Worm (Caenorhabditis elegans) whole organism, young adult: ENCODE measurements around the gene T24H7.2.

Experiments used
- B0019.2 ChIP-seq: fragments of 200-800 bp; sonication (Bioruptor generic); conservative IDR thresholded peaks from 2 replicates; pipeline ENCODE4 v1.3.6; 2022; ENCODE audit warnings: missing genetic modification reagents, missing genetic modification characterization, missing compliant biosample characterization
- B0261.1 ChIP-seq: sonication (generic microtip); optimal IDR thresholded peaks from 2 replicates; lab custom pipeline; 2016; ENCODE audit warnings: mild to moderate bottlenecking, missing genetic modification characterization, moderate library complexity, missing compliant biosample characterization
- D2030.7 ChIP-seq: fragments of 200-800 bp; sonication (Bioruptor generic); IDR thresholded peaks from 2 replicates; pipeline ENCODE4 v1.3.6; 2022; ENCODE audit warnings: missing genetic modification reagents, missing genetic modification characterization, missing compliant biosample characterization
- F22D6.2 ChIP-seq: sonication (generic microtip); optimal IDR thresholded peaks from 2 replicates; lab custom pipeline; 2016; ENCODE audit warnings: mild to moderate bottlenecking, missing genetic modification characterization, missing compliant biosample characterization
- F49E8.2 ChIP-seq: sonication (generic microtip); optimal IDR thresholded peaks from 3 replicates; lab custom pipeline; 2017; ENCODE audit warnings: missing genetic modification characterization, mild to moderate bottlenecking, missing compliant biosample characterization, antibody characterized with exemption, moderate library complexity; ENCODE audit not compliant: insufficient read depth
- K12H6.12 ChIP-seq: fragments of 200-800 bp; sonication (Bioruptor generic); optimal IDR thresholded peaks from 2 replicates; lab custom pipeline; 2018; ENCODE audit warnings: mild to moderate bottlenecking, missing genetic modification characterization, missing compliant biosample characterization
- Y79H2A.3 ChIP-seq: fragments of 200-800 bp; sonication (Bioruptor generic); conservative IDR thresholded peaks from 2 replicates; pipeline ENCODE4 v1.3.6; 2022; ENCODE audit warnings: missing genetic modification reagents, missing genetic modification characterization, missing compliant biosample characterization
- Y95B8A.8 ChIP-seq: fragments of 200-800 bp; sonication (Bioruptor generic); IDR thresholded peaks from 2 replicates; pipeline ENCODE4 v1.3.6; 2022; ENCODE audit warnings: missing genetic modification reagents, missing genetic modification characterization, missing compliant biosample characterization
- ZK185.1 ChIP-seq: sonication (generic microtip); optimal IDR thresholded peaks from 2 replicates; lab custom pipeline; 2016; ENCODE audit warnings: mild to moderate bottlenecking, missing genetic modification characterization, missing compliant biosample characterization; ENCODE audit not compliant: poor library complexity, severe bottlenecking
- ama-1 ChIP-seq, 3 experiments: fragments of 150-350 bp in 1 of 3; sonication (generic microtip) in 2 of 3; optimal IDR thresholded peaks; 2 replicates each; lab custom pipeline; 2014 to 2018; ENCODE audit warnings: missing biosample characterization in 2 of 3, missing genetic modification characterization in 2 of 3, missing genetic modification reagents in 2 of 3
- aptf-3 ChIP-seq: fragments of 200-800 bp; sonication (Bioruptor generic); IDR thresholded peaks from 2 replicates; pipeline ENCODE4 v1.3.6; 2022; ENCODE audit warnings: missing genetic modification characterization, missing compliant biosample characterization
- athp-1 ChIP-seq: sonication (generic microtip); optimal IDR thresholded peaks from 2 replicates; lab custom pipeline; 2017; ENCODE audit warnings: mild to moderate bottlenecking, missing genetic modification characterization, missing compliant biosample characterization
- attf-3 ChIP-seq: fragments of 200-800 bp; sonication (Bioruptor generic); conservative IDR thresholded peaks from 2 replicates; pipeline ENCODE4 v1.3.6; 2022; ENCODE audit warnings: missing genetic modification reagents, missing genetic modification characterization, missing compliant biosample characterization
- attf-5 ChIP-seq: fragments of 200-800 bp; sonication (Bioruptor generic); optimal IDR thresholded peaks from 2 replicates; lab custom pipeline; 2018; ENCODE audit warnings: mild to moderate bottlenecking, missing genetic modification characterization, missing compliant biosample characterization
- cebp-1 ChIP-seq, 2 experiments: fragments of 200-800 bp in 1 of 2; sonication (Bioruptor generic) in 1 of 2; sonication (generic microtip) in 1 of 2; IDR thresholded peaks in 1 of 2; optimal IDR thresholded peaks in 1 of 2; 2 replicates each; pipeline versions ENCODE4 v1.3.6 to Lab custom; 2017 to 2022; ENCODE audit warnings: missing compliant biosample characterization in 2 of 2, missing genetic modification characterization in 2 of 2, mild to moderate bottlenecking in 1 of 2, missing genetic modification reagents in 1 of 2, moderate library complexity in 1 of 2
- ceh-27 ChIP-seq: fragments of 200-800 bp; sonication (Bioruptor generic); optimal IDR thresholded peaks from 2 replicates; lab custom pipeline; 2018; ENCODE audit warnings: mild to moderate bottlenecking, missing genetic modification characterization, moderate library complexity, missing compliant biosample characterization
- ceh-79 ChIP-seq: sonication (generic microtip); optimal IDR thresholded peaks from 2 replicates; lab custom pipeline; 2017; ENCODE audit warnings: mild to moderate bottlenecking, missing genetic modification characterization, missing compliant biosample characterization
- egl-44 ChIP-seq: fragments of 200-800 bp; sonication (Bioruptor generic); IDR thresholded peaks from 2 replicates; pipeline ENCODE4 v1.3.6; 2022; ENCODE audit warnings: missing genetic modification reagents, missing genetic modification characterization, missing compliant biosample characterization
- egrh-3 ChIP-seq: fragments of 200-800 bp; sonication (Bioruptor generic); IDR thresholded peaks from 2 replicates; pipeline ENCODE4 v1.3.6; 2022; ENCODE audit warnings: missing genetic modification reagents, missing genetic modification characterization, missing compliant biosample characterization
- fkh-3 ChIP-seq: sonication (generic microtip); optimal IDR thresholded peaks from 2 replicates; lab custom pipeline; 2016; ENCODE audit warnings: mild to moderate bottlenecking, missing genetic modification characterization, missing compliant biosample characterization
- hlh-12 ChIP-seq: sonication (generic microtip); optimal IDR thresholded peaks from 2 replicates; lab custom pipeline; 2016; ENCODE audit warnings: missing genetic modification characterization, missing compliant biosample characterization
- hlh-26 ChIP-seq: fragments of 200-800 bp; sonication (Bioruptor generic); conservative IDR thresholded peaks from 2 replicates; pipeline ENCODE4 v1.3.6; 2022; ENCODE audit warnings: missing genetic modification reagents, missing genetic modification characterization, missing compliant biosample characterization
- hmg-20 ChIP-seq: fragments of 200-800 bp; sonication (Bioruptor generic); IDR thresholded peaks from 2 replicates; pipeline ENCODE4 v1.3.6; 2022; ENCODE audit warnings: missing genetic modification reagents, missing genetic modification characterization, missing compliant biosample characterization
- lin-26 ChIP-seq: fragments of 200-800 bp; sonication (Bioruptor generic); IDR thresholded peaks from 2 replicates; pipeline ENCODE4 v1.3.6; 2022; ENCODE audit warnings: missing genetic modification reagents, missing genetic modification characterization, missing compliant biosample characterization
- lin-40 ChIP-seq: sonication (generic microtip); optimal IDR thresholded peaks from 2 replicates; lab custom pipeline; 2016; ENCODE audit warnings: missing genetic modification characterization, mild to moderate bottlenecking, missing compliant biosample characterization, missing genotype, missing genetic modification reagents
- lin-54 ChIP-seq: fragments of 200-800 bp; sonication (Bioruptor generic); optimal IDR thresholded peaks from 2 replicates; lab custom pipeline; 2018; ENCODE audit warnings: mild to moderate bottlenecking, missing genetic modification characterization, missing compliant biosample characterization
- lir-1 ChIP-seq: fragments of 200-800 bp; sonication (Bioruptor generic); conservative IDR thresholded peaks from 2 replicates; pipeline ENCODE4 v1.3.6; 2022; ENCODE audit warnings: missing genetic modification reagents, missing genetic modification characterization, missing compliant biosample characterization
- lsy-27 ChIP-seq: sonication (generic microtip); optimal IDR thresholded peaks from 2 replicates; lab custom pipeline; 2017; ENCODE audit warnings: missing genetic modification characterization, mild to moderate bottlenecking, missing compliant biosample characterization, antibody characterized with exemption, missing genotype, borderline replicate concordance; ENCODE audit not compliant: insufficient read depth
- madf-10 ChIP-seq: sonication (generic microtip); optimal IDR thresholded peaks from 2 replicates; lab custom pipeline; 2016; ENCODE audit warnings: mild to moderate bottlenecking, missing genetic modification characterization, missing compliant biosample characterization
- mcd-1 ChIP-seq: fragments of 200-800 bp; sonication (Bioruptor generic); IDR thresholded peaks from 2 replicates; pipeline ENCODE4 v1.3.6; 2022; ENCODE audit warnings: missing genetic modification reagents, missing genetic modification characterization, missing compliant biosample characterization
- mel-28 ChIP-seq: sonication (generic microtip); optimal IDR thresholded peaks from 2 replicates; lab custom pipeline; 2016; ENCODE audit warnings: borderline replicate concordance, mild to moderate bottlenecking, missing genetic modification characterization, missing compliant biosample characterization
- nfya-1 ChIP-seq: sonication (generic microtip); optimal IDR thresholded peaks from 2 replicates; lab custom pipeline; 2017; ENCODE audit warnings: antibody characterized with exemption, missing compliant biosample characterization, missing genetic modification characterization, borderline replicate concordance; ENCODE audit not compliant: insufficient read depth
- nfyb-1 ChIP-seq: fragments of 200-800 bp; sonication (Bioruptor generic); IDR thresholded peaks from 2 replicates; pipeline ENCODE4 v1.3.6; 2022; ENCODE audit warnings: missing genetic modification reagents, missing genetic modification characterization, missing compliant biosample characterization
- nhr-90 ChIP-seq: sonication (generic microtip); optimal IDR thresholded peaks from 2 replicates; lab custom pipeline; 2016; ENCODE audit warnings: missing genotype, mild to moderate bottlenecking, missing genetic modification characterization, missing compliant biosample characterization
- pha-4 ChIP-seq: fragments of 150-350 bp; sonication (generic microtip); optimal IDR thresholded peaks from 2 replicates; lab custom pipeline; 2014; ENCODE audit warnings: missing biosample characterization, missing genetic modification reagents, missing genetic modification characterization
- rec-8 ChIP-seq, 2 experiments: sonication (generic microtip); optimal IDR thresholded peaks; 2 replicates each; lab custom pipeline; 2016; ENCODE audit warnings: mild to moderate bottlenecking in 2 of 2, missing genetic modification characterization in 2 of 2, missing genetic modification reagents in 2 of 2, missing genotype in 2 of 2, missing biosample characterization in 1 of 2, missing compliant biosample characterization in 1 of 2, moderate library complexity in 1 of 2
- rpc-1 ChIP-seq, 2 experiments: fragments of 150-350 bp in 1 of 2; sonication (generic microtip) in 1 of 2; optimal IDR thresholded peaks; 2 replicates each; lab custom pipeline; 2014 to 2018; ENCODE audit warnings: missing biosample characterization in 1 of 2, missing genetic modification characterization in 1 of 2, missing genetic modification reagents in 1 of 2, missing genotype in 1 of 2
- snpc-4 ChIP-seq, 5 experiments: fragments of 150-350 bp in 1 of 5; sonication (generic microtip) in 4 of 5; optimal IDR thresholded peaks; 2 replicates each; lab custom pipeline; 2014 to 2018; ENCODE audit warnings: missing genetic modification characterization in 5 of 5, missing biosample characterization in 3 of 5, antibody characterized with exemption in 2 of 5, mild to moderate bottlenecking in 2 of 5, missing compliant biosample characterization in 2 of 5, missing genotype in 2 of 5, moderate library complexity in 2 of 5, missing genetic modification reagents in 1 of 5
- somi-1 ChIP-seq: fragments of 200-800 bp; sonication (Bioruptor generic); optimal IDR thresholded peaks from 2 replicates; lab custom pipeline; 2018; ENCODE audit warnings: mild to moderate bottlenecking, missing genetic modification characterization, missing compliant biosample characterization
- sptf-2 ChIP-seq: fragments of 200-800 bp; sonication (Bioruptor generic); optimal IDR thresholded peaks from 2 replicates; lab custom pipeline; 2018; ENCODE audit warnings: mild to moderate bottlenecking, missing genetic modification characterization, missing compliant biosample characterization
- tbx-9 ChIP-seq: sonication (generic microtip); optimal IDR thresholded peaks from 2 replicates; lab custom pipeline; 2016; ENCODE audit warnings: borderline replicate concordance, missing genetic modification characterization, inconsistent platforms, missing compliant biosample characterization
- zfh-2 ChIP-seq: fragments of 200-800 bp; sonication (Bioruptor generic); conservative IDR thresholded peaks from 2 replicates; pipeline ENCODE4 v1.3.6; 2022; ENCODE audit warnings: missing genetic modification reagents, missing genetic modification characterization, missing compliant biosample characterization
- zim-3 ChIP-seq: sonication (generic microtip); optimal IDR thresholded peaks from 2 replicates; lab custom pipeline; 2017; ENCODE audit warnings: mild to moderate bottlenecking, missing genetic modification characterization, moderate library complexity, missing compliant biosample characterization
- ztf-22 ChIP-seq: fragments of 200-800 bp; sonication (Bioruptor generic); optimal IDR thresholded peaks from 2 replicates; lab custom pipeline; 2018; ENCODE audit warnings: mild to moderate bottlenecking, missing genetic modification characterization, moderate library complexity, missing compliant biosample characterization
- ztf-28 ChIP-seq: fragments of 200-800 bp; sonication (Bioruptor generic); IDR thresholded peaks from 2 replicates; pipeline ENCODE4 v1.3.6; 2022; ENCODE audit warnings: missing genetic modification reagents, missing genetic modification characterization, missing compliant biosample characterization

Gene T24H7.2

DNA sequence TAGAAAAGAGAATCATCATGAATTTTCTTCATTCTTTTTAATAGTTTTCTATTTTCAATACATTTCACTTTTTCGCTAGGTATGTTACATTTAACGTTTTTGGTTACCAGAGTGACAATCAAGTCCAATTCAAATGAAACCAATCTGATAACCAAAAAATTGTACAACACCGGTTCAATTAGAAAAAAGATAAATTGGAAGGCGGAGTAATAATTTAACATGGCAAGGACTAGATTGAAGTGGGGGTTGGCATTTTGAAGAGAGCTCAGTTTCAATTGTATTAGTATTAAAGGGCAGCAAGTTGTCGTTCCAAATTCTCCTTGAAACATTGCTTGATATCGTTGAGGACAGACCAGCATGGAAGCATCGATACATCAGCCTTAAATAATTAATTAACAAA is 5.6 kb downstream of the T24H7.2 start (continued):
- TF ChIP-seq F49E8.2 (tag; lab: Kevin White, UChicago) (peak; percentile 31), ztf-28 (GFP tag; lab: Robert Waterston, UW) (no peak), hmg-20 (GFP tag; lab: Robert Waterston, UW) (no peak), tbx-9 (tag; lab: Kevin White, UChicago) (no peak), lir-1 (no peak), egl-44 (no peak), B0261.1 (tag; lab: Kevin White, UChicago) (no peak), mel-28 (no peak), Y95B8A.8 (GFP tag; lab: Robert Waterston, UW) (0 out of 2 replicates have a peak, but pooled peaks have one; percentile 51), hlh-26 (GFP tag; lab: Robert Waterston, UW) (no peak), snpc-4 (GFP tag; optimal IDR thresholded peaks at IDR 0.05; lab: Kevin White, UChicago) (no peak), snpc-4 (tag; optimal IDR thresholded peaks at IDR 0.05; lab: Kevin White, UChicago) (peak in 1 of 4 experiments; percentile 36), rec-8 (tag; optimal IDR thresholded peaks at IDR 0.05; lab: Kevin White, UChicago) (no peak), attf-5 (GFP tag; lab: Kevin White, UChicago) (no peak), attf-3 (GFP tag; lab: Robert Waterston, UW) (no peak), zfh-2 (no peak), egrh-3 (GFP tag; lab: Robert Waterston, UW) (no peak), ama-1 (optimal IDR thresholded peaks at IDR 0.05; lab: Kevin White, UChicago) (no peak), ama-1 (GFP tag; optimal IDR thresholded peaks at IDR 0.05; lab: Kevin White, UChicago) (peak in 1 of 2 experiments; percentile 74), nfyb-1 (GFP tag; lab: Robert Waterston, UW) (0 out of 2 replicates have a peak, but pooled peaks have one; percentile 24), ceh-79 (peak; percentile 44), nhr-90 (tag; lab: Kevin White, UChicago) (no peak), F22D6.2 (tag; lab: Kevin White, UChicago) (no peak), ztf-22 (GFP tag; lab: Kevin White, UChicago) (no peak), pha-4 (tag; lab: Kevin White, UChicago) (no peak), D2030.7 (GFP tag; lab: Robert Waterston, UW) (peak; percentile 17; the same call in 1 of the 2 replicates), madf-10 (tag; lab: Kevin White, UChicago) (no peak), B0019.2 (GFP tag; lab: Robert Waterston, UW) (no peak), lin-54 (GFP tag; lab: Kevin White, UChicago) (peak; percentile 44), sptf-2 (no peak), somi-1 (GFP tag; lab: Kevin White, UChicago) (no peak), lsy-27 (tag; lab: Kevin White, UChicago) (no peak), ceh-27 (GFP tag; lab: Kevin White, UChicago) (no peak), zim-3 (tag; lab: Kevin White, UChicago) (no peak), aptf-3 (GFP tag; lab: Robert Waterston, UW) (0 out of 2 replicates have a peak, but pooled peaks have one; percentile 18), ZK185.1 (no peak), mcd-1 (GFP tag; lab: Robert Waterston, UW) (no peak), hlh-12 (no peak), athp-1 (tag; lab: Kevin White, UChicago) (peak; percentile 33), cebp-1 (GFP tag; IDR thresholded peaks at IDR 0.05; lab: Robert Waterston, UW) (no peak), cebp-1 (tag; optimal IDR thresholded peaks at IDR 0.05; lab: Kevin White, UChicago) (no peak), lin-26 (GFP tag; lab: Robert Waterston, UW) (no peak), rpc-1 (optimal IDR thresholded peaks at IDR 0.05; lab: Kevin White, UChicago) (no peak), rpc-1 (tag; optimal IDR thresholded peaks at IDR 0.05; lab: Kevin White, UChicago) (no peak), fkh-3 (tag; lab: Kevin White, UChicago) (no peak), lin-40 (no peak), K12H6.12 (no peak), Y79H2A.3 (GFP tag; lab: Robert Waterston, UW) (peak; percentile 60; the same call in 1 of the 2 replicates), nfya-1 (tag; lab: Kevin White, UChicago) (no peak)
